Worm (Caenorhabditis elegans) whole organism, L2 larva: ENCODE results near the gene nhr-137.

ENCODE experiments used
- ama-1 ChIP-seq: fragments of 150-350 bp; optimal IDR thresholded peaks from 2 replicates; lab custom pipeline; 2018; ENCODE audit warnings: inconsistent platforms
- ceh-16 ChIP-seq: fragments of 150-350 bp; optimal IDR thresholded peaks from 2 replicates; lab custom pipeline; 2014; ENCODE audit warnings: missing biosample characterization, missing genetic modification characterization
- dmd-4 ChIP-seq: sonication (generic microtip); optimal IDR thresholded peaks from 2 replicates; lab custom pipeline; 2017; ENCODE audit warnings: missing biosample characterization, missing genetic modification characterization
- elt-1 ChIP-seq: fragments of 150-350 bp; optimal IDR thresholded peaks from 2 replicates; lab custom pipeline; 2014; ENCODE audit warnings: missing biosample characterization, missing genetic modification characterization
- elt-3 ChIP-seq: sonication (generic microtip); optimal IDR thresholded peaks from 2 replicates; lab custom pipeline; 2017; ENCODE audit warnings: missing biosample characterization, missing genetic modification characterization
- lin-13 ChIP-seq: fragments of 150-350 bp; optimal IDR thresholded peaks from 2 replicates; lab custom pipeline; 2014; ENCODE audit warnings: missing biosample characterization, missing genetic modification reagents, missing genetic modification characterization
- mbf-1 ChIP-seq: sonication (generic microtip); optimal IDR thresholded peaks from 2 replicates; lab custom pipeline; 2017; ENCODE audit warnings: missing biosample characterization, missing genetic modification characterization
- mdl-1 ChIP-seq, 2 experiments: fragments of 150-350 bp in 1 of 2; sonication (generic microtip) in 1 of 2; optimal IDR thresholded peaks; 2 replicates each; lab custom pipeline; 2017; ENCODE audit warnings: missing biosample characterization in 2 of 2, missing genetic modification characterization in 2 of 2
- nhr-12 ChIP-seq: fragments of 150-350 bp; optimal IDR thresholded peaks from 2 replicates; lab custom pipeline; 2014; ENCODE audit warnings: missing biosample characterization, missing genetic modification characterization
- nhr-237 ChIP-seq: fragments of 150-350 bp; optimal IDR thresholded peaks from 2 replicates; lab custom pipeline; 2014; ENCODE audit warnings: missing biosample characterization, missing genetic modification characterization
- nhr-25 ChIP-seq: fragments of 150-350 bp; sonication (generic microtip); optimal IDR thresholded peaks from 3 replicates; lab custom pipeline; 2014; ENCODE audit warnings: missing biosample characterization, missing genetic modification characterization
- nhr-77 ChIP-seq: fragments of 150-350 bp; optimal IDR thresholded peaks from 2 replicates; lab custom pipeline; 2014; ENCODE audit warnings: missing biosample characterization, missing genetic modification characterization
- peb-1 ChIP-seq: fragments of 150-350 bp; optimal IDR thresholded peaks from 2 replicates; lab custom pipeline; 2014; ENCODE audit warnings: missing biosample characterization, missing genetic modification characterization
- sma-9 ChIP-seq, 2 experiments: fragments of 150-350 bp in 1 of 2; sonication (generic microtip) in 1 of 2; optimal IDR thresholded peaks; 2 replicates each; lab custom pipeline; 2014 to 2016; ENCODE audit warnings: missing genetic modification characterization in 2 of 2, mild to moderate bottlenecking in 1 of 2, missing biosample characterization in 1 of 2, missing compliant biosample characterization in 1 of 2, missing genetic modification reagents in 1 of 2, moderate library complexity in 1 of 2
- unc-62 ChIP-seq: fragments of 150-350 bp; optimal IDR thresholded peaks from 2 replicates; lab custom pipeline; 2014; ENCODE audit warnings: missing biosample characterization, missing genetic modification reagents, missing genetic modification characterization
- zag-1 ChIP-seq: fragments of 150-350 bp; optimal IDR thresholded peaks from 2 replicates; lab custom pipeline; 2014; ENCODE audit warnings: missing biosample characterization, missing genetic modification characterization
- ztf-1 ChIP-seq: fragments of 200-800 bp; sonication (Bioruptor generic); conservative IDR thresholded peaks from 2 replicates; pipeline ENCODE4 v1.3.6; 2022; ENCODE audit warnings: missing genetic modification characterization, missing compliant biosample characterization

nhr-137 gene

ce11 chrX:6613537-6613936 is 55.3 kb downstream of the nhr-137 start:
- TF ChIP-seq nhr-25 (tag; lab: Kevin White, UChicago), result no peak
- TF ChIP-seq elt-3, result no peak
- no peak for TF ChIP-seq mdl-1 (tag; optimal IDR thresholded peaks at IDR 0.05; lab: Kevin White, UChicago)
- no peak for TF ChIP-seq nhr-77 (tag; lab: Kevin White, UChicago)
- no peak for TF ChIP-seq zag-1
- TF ChIP-seq peb-1 (tag; lab: Kevin White, UChicago), result no peak
- no peak for TF ChIP-seq ztf-1 (GFP tag; lab: Robert Waterston, UW)
- TF ChIP-seq nhr-12, result no peak
- no peak for TF ChIP-seq ama-1 (lab: Kevin White, UChicago)
- TF ChIP-seq nhr-237 (tag; lab: Kevin White, UChicago), result no peak
- TF ChIP-seq ceh-16 (tag; lab: Kevin White, UChicago), result no peak
- TF ChIP-seq dmd-4, result no peak
- TF ChIP-seq sma-9 (GFP tag; optimal IDR thresholded peaks at IDR 0.05; lab: Kevin White, UChicago), result no peak
- no peak for TF ChIP-seq sma-9 (tag; optimal IDR thresholded peaks at IDR 0.05; lab: Kevin White, UChicago)
- TF ChIP-seq elt-1, result no peak
- TF ChIP-seq lin-13 (GFP tag; lab: Kevin White, UChicago), result no peak
- no peak for TF ChIP-seq mbf-1 (tag; lab: Kevin White, UChicago)
- no peak for TF ChIP-seq unc-62 (GFP tag; lab: Kevin White, UChicago)
